Worm (Caenorhabditis elegans) whole organism, mixed stage, embryonic: Measurements from ENCODE around the gene pmp-3.

ENCODE experiments used
- M03D4.4 ChIP-seq: sonication (generic microtip); optimal IDR thresholded peaks from 2 replicates; lab custom pipeline; 2017; ENCODE audit warnings: mild to moderate bottlenecking, missing genetic modification characterization, missing compliant biosample characterization
- ceh-39 ChIP-seq: fragments of 150-350 bp; optimal IDR thresholded peaks from 2 replicates; lab custom pipeline; 2014; ENCODE audit warnings: missing biosample characterization, missing genetic modification characterization
- ceh-43 ChIP-seq: fragments of 200-800 bp; sonication (Bioruptor generic); optimal IDR thresholded peaks from 2 replicates; lab custom pipeline; 2018; ENCODE audit warnings: mild to moderate bottlenecking, missing genetic modification characterization, moderate library complexity, missing compliant biosample characterization
- ceh-83 ChIP-seq: fragments of 200-800 bp; sonication (Bioruptor generic); optimal IDR thresholded peaks from 2 replicates; lab custom pipeline; 2018; ENCODE audit warnings: mild to moderate bottlenecking, missing genetic modification characterization, missing compliant biosample characterization
- ces-1 ChIP-seq: fragments of 150-350 bp; optimal IDR thresholded peaks from 2 replicates; lab custom pipeline; 2014; ENCODE audit warnings: missing biosample characterization, missing genetic modification reagents, missing genetic modification characterization
- cnd-1 ChIP-seq: fragments of 200-800 bp; sonication (Bioruptor generic); optimal IDR thresholded peaks from 2 replicates; lab custom pipeline; 2018; ENCODE audit warnings: mild to moderate bottlenecking, missing genetic modification characterization, missing compliant biosample characterization
- drap-1 ChIP-seq: fragments of 200-800 bp; sonication (Bioruptor generic); optimal IDR thresholded peaks from 3 replicates; lab custom pipeline; 2018; ENCODE audit warnings: mild to moderate bottlenecking, missing genetic modification characterization, missing compliant biosample characterization
- elt-1 ChIP-seq: sonication (generic microtip); optimal IDR thresholded peaks from 2 replicates; lab custom pipeline; 2017; ENCODE audit warnings: missing genetic modification characterization, mild to moderate bottlenecking, missing compliant biosample characterization, antibody characterized with exemption, moderate library complexity, borderline replicate concordance; ENCODE audit not compliant: insufficient read depth
- elt-3 ChIP-seq: fragments of 150-350 bp; optimal IDR thresholded peaks from 2 replicates; lab custom pipeline; 2014; ENCODE audit warnings: missing biosample characterization, missing genetic modification characterization
- ham-2 ChIP-seq: fragments of 200-800 bp; sonication (Bioruptor generic); optimal IDR thresholded peaks from 2 replicates; lab custom pipeline; 2018; ENCODE audit warnings: mild to moderate bottlenecking, missing genetic modification characterization, missing compliant biosample characterization
- hlh-1 ChIP-seq: fragments of 150-350 bp; optimal IDR thresholded peaks from 2 replicates; lab custom pipeline; 2014; ENCODE audit warnings: missing biosample characterization, missing genetic modification reagents, missing genetic modification characterization
- lin-13 ChIP-seq: fragments of 150-350 bp; optimal IDR thresholded peaks from 2 replicates; lab custom pipeline; 2014; ENCODE audit warnings: missing biosample characterization, missing genetic modification characterization
- lin-32 ChIP-seq: fragments of 200-800 bp; sonication (Bioruptor generic); optimal IDR thresholded peaks from 2 replicates; lab custom pipeline; 2018; ENCODE audit warnings: mild to moderate bottlenecking, missing genetic modification characterization, missing compliant biosample characterization
- lsy-2 ChIP-seq: fragments of 150-350 bp; optimal IDR thresholded peaks from 2 replicates; lab custom pipeline; 2014; ENCODE audit warnings: missing biosample characterization, missing genetic modification characterization
- mab-5 ChIP-seq: fragments of 150-350 bp; optimal IDR thresholded peaks from 2 replicates; lab custom pipeline; 2014; ENCODE audit warnings: missing biosample characterization, missing genetic modification characterization
- mep-1 ChIP-seq: fragments of 150-350 bp; optimal IDR thresholded peaks from 2 replicates; lab custom pipeline; 2017; ENCODE audit warnings: missing biosample characterization, missing genetic modification reagents, missing genetic modification characterization, inconsistent platforms
- mls-2 ChIP-seq: sonication (generic microtip); optimal IDR thresholded peaks from 2 replicates; lab custom pipeline; 2016; ENCODE audit warnings: mild to moderate bottlenecking, missing genetic modification characterization, moderate library complexity, missing compliant biosample characterization
- nhr-2 ChIP-seq: fragments of 150-350 bp; optimal IDR thresholded peaks from 2 replicates; lab custom pipeline; 2014; ENCODE audit warnings: missing biosample characterization, missing genetic modification characterization
- nhr-237 ChIP-seq: fragments of 150-350 bp; optimal IDR thresholded peaks from 2 replicates; lab custom pipeline; 2014; ENCODE audit warnings: missing biosample characterization, missing genetic modification characterization
- nhr-28 ChIP-seq: fragments of 150-350 bp; optimal IDR thresholded peaks from 2 replicates; lab custom pipeline; 2014; ENCODE audit warnings: missing biosample characterization, missing genetic modification characterization
- pha-4 ChIP-seq: fragments of 150-350 bp; optimal IDR thresholded peaks from 2 replicates; lab custom pipeline; 2018; ENCODE audit warnings: missing biosample characterization, missing genetic modification reagents, missing genetic modification characterization
- sem-2 ChIP-seq: fragments of 200-800 bp; sonication (Bioruptor generic); optimal IDR thresholded peaks from 2 replicates; lab custom pipeline; 2018; ENCODE audit warnings: mild to moderate bottlenecking, missing genetic modification characterization, missing compliant biosample characterization
- sptf-1 ChIP-seq: sonication (generic microtip); optimal IDR thresholded peaks from 2 replicates; lab custom pipeline; 2017; ENCODE audit warnings: mild to moderate bottlenecking, missing genetic modification characterization, moderate library complexity, missing compliant biosample characterization
- tbx-8 ChIP-seq: fragments of 200-800 bp; sonication (Bioruptor generic); optimal IDR thresholded peaks from 2 replicates; lab custom pipeline; 2018; ENCODE audit warnings: mild to moderate bottlenecking, missing genetic modification characterization, moderate library complexity, missing compliant biosample characterization
- unc-120 ChIP-seq: sonication (generic microtip); optimal IDR thresholded peaks from 2 replicates; lab custom pipeline; 2017; ENCODE audit warnings: missing genetic modification characterization, missing compliant biosample characterization; ENCODE audit not compliant: poor library complexity, severe bottlenecking
- zip-8 ChIP-seq: fragments of 150-350 bp; optimal IDR thresholded peaks from 2 replicates; lab custom pipeline; 2014; ENCODE audit warnings: missing biosample characterization, missing genetic modification characterization
- ztf-11 ChIP-seq: fragments of 150-350 bp; optimal IDR thresholded peaks from 2 replicates; lab custom pipeline; 2014; ENCODE audit warnings: missing biosample characterization, missing genetic modification characterization

pmp-3 gene

DNA sequence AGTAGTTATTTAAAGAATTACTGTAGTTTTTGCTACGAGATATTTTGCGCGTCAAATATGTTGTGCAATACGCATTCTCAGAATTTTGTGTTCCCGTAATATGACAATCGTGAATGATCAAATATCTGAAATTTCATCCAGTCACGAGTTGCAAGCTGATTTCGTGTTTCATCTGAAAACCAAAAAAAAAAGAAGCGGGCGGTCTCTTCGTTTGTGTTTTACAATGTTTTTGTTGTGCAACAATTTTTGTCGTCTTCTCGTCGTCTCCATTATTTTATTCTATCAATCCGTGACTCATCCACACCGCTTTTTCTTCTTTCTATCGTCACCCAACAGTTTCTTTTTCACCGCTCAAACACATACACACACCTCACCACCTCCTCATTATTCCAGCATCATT lies 36.9 kb upstream of the pmp-3 start, which contains the start of gene R11H6.4:
Gene R11H6.4 (plus strand): TSS at position 301 of the 400 bp plus-strand sequence.
- no peak for TF ChIP-seq drap-1 (GFP tag; lab: Kevin White, UChicago)

DNA sequence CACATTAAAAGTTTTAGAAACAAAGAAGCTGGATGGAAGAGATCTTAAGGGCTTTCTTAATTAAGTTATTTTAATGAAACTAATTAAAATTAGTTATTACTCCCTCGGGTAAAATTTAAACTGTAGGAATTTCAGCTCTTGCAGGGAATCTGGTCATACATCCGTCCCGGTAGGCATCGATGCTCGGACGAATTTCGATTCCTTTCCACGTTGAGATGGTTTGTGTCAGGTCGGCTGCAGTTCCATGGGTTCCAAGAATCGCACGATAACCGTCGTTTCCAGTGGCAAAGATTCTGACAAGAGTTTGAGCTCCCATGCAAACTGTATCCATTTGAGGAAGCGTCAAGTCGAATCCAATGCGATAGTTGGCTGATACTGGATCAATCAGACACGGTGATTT lies 35.8 kb upstream of the pmp-3 start:
- no peak for TF ChIP-seq ceh-83 (GFP tag; lab: Kevin White, UChicago)
- no peak for TF ChIP-seq ham-2 (GFP tag; lab: Kevin White, UChicago)
- TF ChIP-seq ceh-39 (tag; lab: Kevin White, UChicago), result no peak
- TF ChIP-seq nhr-2, result no peak

DNA sequence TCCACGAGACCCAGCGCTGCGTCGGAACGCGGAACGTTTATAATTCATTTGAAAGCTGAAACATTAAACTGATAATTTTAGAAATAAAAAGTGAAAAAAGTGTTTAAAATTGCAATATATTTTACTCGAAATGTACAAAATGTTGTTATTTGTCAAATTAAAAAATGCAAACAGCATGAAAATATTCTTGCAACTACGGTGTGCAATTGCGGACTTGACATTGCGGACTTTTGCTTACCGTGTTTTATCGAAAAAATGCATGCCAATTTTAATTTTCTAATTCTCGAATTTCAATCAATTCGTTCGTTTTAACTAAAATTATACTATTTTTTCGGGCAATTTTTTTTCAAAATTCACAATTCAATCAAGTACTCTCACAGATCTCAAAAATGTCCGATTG lies 34.4 kb upstream of the pmp-3 start, which contains the start of the genes R11H6.5 and ccnk-1:
Gene R11H6.5 (minus strand): TSS at position 55 of the 400 bp plus-strand sequence.
Gene ccnk-1 (plus strand): TSS at position 381 of the 400 bp plus-strand sequence.
- TF ChIP-seq nhr-237 (tag; lab: Kevin White, UChicago) (peak; percentile 4), lsy-2 (tag; lab: Kevin White, UChicago) (peak; percentile 98), cnd-1 (tag; lab: Kevin White, UChicago) (no peak), hlh-1 (tag; lab: Kevin White, UChicago) (no peak), lin-32 (GFP tag; lab: Kevin White, UChicago) (no peak), mab-5 (tag; lab: Kevin White, UChicago) (no peak), zip-8 (tag; lab: Kevin White, UChicago) (no peak), mls-2 (no peak), nhr-28 (tag; lab: Kevin White, UChicago) (no peak), ceh-39 (tag; lab: Kevin White, UChicago) (no peak), pha-4 (tag; lab: Kevin White, UChicago) (no peak), ztf-11 (tag; lab: Kevin White, UChicago) (no peak), mep-1 (tag; lab: Kevin White, UChicago) (peak; percentile 38), lin-13 (tag; lab: Kevin White, UChicago) (no peak), ham-2 (GFP tag; lab: Kevin White, UChicago) (no peak)

DNA sequence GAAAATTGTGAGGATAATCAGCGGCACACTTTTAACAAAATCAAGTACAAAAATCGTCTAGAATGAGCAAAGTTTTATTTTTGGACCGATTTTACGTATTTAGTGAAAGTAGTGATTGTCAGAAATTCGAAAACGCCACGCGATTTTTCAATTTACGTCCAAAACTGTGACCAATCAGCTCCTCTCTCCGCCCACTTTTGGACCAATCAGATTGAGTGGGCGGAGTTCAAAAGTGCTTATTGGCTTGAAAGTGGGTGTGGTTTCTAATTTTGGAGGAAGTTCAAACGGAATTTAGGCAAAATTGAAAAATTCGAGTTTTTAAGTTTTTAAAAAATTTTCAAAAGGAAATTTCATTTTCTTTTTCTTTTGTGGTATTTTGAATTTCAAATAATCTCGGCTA lies 32.1 kb upstream of the pmp-3 start:
- TF ChIP-seq drap-1 (GFP tag; lab: Kevin White, UChicago) (no peak), lin-13 (tag; lab: Kevin White, UChicago) (no peak), ham-2 (GFP tag; lab: Kevin White, UChicago) (no peak), M03D4.4 (no peak), unc-120 (tag; lab: Kevin White, UChicago) (no peak), zip-8 (tag; lab: Kevin White, UChicago) (no peak), pha-4 (tag; lab: Kevin White, UChicago) (no peak), nhr-2 (no peak)

DNA sequence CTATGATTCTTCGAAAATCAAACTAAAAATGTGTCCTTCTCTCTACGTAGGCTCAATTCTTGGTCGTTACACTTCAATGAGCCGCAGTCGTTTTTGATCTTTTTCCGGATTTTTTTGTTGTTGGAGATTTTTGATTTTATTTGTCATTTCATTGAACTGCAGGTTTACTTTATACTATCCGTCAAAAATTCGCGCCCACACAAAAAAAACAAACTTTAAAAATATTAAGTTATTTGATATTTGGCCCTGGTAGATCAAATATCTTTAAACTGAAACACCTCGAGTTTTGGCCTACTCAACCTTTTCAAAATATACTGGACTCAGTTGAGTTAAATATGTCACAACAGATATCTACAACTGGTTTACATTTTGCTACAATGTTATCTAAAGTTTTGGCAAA lies 30.9 kb upstream of the pmp-3 start:
- TF ChIP-seq lsy-2 (tag; lab: Kevin White, UChicago), result no peak
- TF ChIP-seq ceh-83 (GFP tag; lab: Kevin White, UChicago), result no peak
- TF ChIP-seq mep-1 (tag; lab: Kevin White, UChicago), result no peak
- no peak for TF ChIP-seq nhr-2
- no peak for TF ChIP-seq M03D4.4
- TF ChIP-seq elt-1, result no peak
- no peak for TF ChIP-seq sem-2 (GFP tag; lab: Kevin White, UChicago)
- TF ChIP-seq ceh-39 (tag; lab: Kevin White, UChicago), result no peak
- TF ChIP-seq ceh-43 (GFP tag; lab: Kevin White, UChicago), result no peak
- TF ChIP-seq lin-13 (tag; lab: Kevin White, UChicago), result no peak
- TF ChIP-seq mab-5 (tag; lab: Kevin White, UChicago), result no peak
- no peak for TF ChIP-seq nhr-28 (tag; lab: Kevin White, UChicago)
- no peak for TF ChIP-seq drap-1 (GFP tag; lab: Kevin White, UChicago)

DNA sequence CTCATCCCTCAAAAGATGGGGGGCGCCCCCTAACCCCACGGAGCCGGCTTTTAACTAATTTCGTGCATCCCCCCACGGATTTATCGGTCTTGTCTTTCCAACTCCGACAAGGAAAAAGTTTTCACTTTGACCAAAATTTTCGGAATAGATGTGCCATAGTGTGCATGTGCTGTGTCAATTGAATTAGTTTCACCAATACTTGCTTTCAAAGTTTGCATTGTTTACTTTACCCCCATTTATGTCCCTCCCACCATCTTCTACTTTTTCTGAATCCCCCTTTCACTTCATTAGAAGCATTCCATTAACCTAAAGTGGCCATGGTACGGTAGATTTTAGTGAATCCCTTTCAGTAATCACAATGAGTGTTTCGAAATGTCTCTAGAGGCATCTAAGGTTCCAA lies 28.8 kb upstream of the pmp-3 start:
- TF ChIP-seq tbx-8, result no peak
- no peak for TF ChIP-seq M03D4.4
- TF ChIP-seq sptf-1 (tag; lab: Kevin White, UChicago), result no peak
- no peak for TF ChIP-seq mls-2

DNA sequence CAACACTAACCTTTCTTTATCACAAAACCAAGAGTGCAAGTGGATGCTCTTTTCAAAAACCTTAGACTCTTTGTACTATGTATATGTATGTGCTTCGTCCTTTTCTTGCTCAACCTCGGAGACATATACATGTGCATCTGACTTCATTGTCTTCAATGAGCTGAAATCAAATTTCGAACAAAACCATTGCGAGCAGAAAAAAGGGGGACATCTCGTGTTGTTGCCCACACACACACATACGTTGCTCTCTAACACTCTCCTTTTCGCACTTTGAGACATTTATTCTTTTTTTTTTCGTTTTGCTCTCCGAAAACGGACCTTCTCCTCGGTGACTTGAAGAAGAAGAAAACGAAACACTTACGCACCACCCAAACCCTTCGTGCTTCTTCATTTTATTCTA lies 26.2 kb upstream of the pmp-3 start:
- TF ChIP-seq ceh-83 (GFP tag; lab: Kevin White, UChicago) (no peak), elt-3 (no peak), nhr-2 (no peak), lin-32 (GFP tag; lab: Kevin White, UChicago) (no peak), ces-1 (GFP tag; lab: Kevin White, UChicago) (peak; percentile 57), ham-2 (GFP tag; lab: Kevin White, UChicago) (no peak), M03D4.4 (no peak)
